Fruit fly (Drosophila melanogaster): ENCODE results near the gene Svip.
A peak's percentile ranks its signal among the peaks of the same experiment; 100 is the strongest.

Svip gene

DNA sequence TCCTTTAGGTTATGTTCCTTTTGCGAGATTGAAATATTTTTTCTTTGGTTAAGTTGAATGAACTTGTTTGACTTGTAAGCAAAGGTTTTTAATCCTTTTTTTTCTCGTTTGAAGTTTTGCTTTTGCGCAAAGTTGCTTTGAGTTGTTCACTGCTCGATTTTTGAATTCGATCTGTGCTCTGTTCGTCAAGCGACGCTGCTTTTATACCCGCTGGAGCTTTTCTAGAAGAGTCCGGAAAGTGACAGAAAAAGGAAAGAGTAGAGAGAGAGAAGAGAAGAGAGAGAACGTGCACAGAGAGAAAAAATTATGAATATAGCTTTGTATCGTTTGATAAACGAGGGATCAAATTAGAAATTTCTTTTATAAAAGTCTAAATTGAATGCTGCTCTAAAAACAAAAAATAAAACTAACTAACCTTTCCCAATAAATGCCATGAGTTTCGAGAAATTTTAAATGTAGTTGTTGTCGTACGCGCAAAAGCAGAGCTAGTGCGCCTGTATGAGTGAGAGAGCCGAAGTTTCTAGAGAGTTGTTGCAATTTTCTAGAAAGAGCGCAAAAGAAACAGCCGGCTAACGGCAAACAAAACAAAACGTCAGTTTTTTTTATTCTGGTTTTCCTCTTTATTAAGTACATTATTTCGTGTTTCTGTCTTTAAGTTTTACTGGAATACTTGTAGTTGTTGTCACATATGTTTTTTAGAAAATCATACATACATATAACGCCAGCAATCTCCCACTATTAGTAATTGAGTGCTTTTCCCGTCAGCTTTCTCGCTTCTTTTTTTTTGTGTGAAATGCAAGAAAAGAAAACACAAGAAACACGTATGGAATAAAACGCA lies 18.6 kb downstream of the Svip start, which contains the start of gene Hsp26 (continued):
- no peak for TF ChIP-seq crol (GFP tag; IDR thresholded peaks at IDR 0.05)
- TF ChIP-seq HLH54F (GFP tag; optimal IDR thresholded peaks at IDR 0.05) = peak; percentile 82
- peak; percentile 84 for TF ChIP-seq CG17361 (GFP tag; IDR thresholded peaks at IDR 0.05)
- peak; percentile 59 for TF ChIP-seq CG11723 (GFP tag; optimal IDR thresholded peaks at IDR 0.05)
- no peak for TF ChIP-seq pros (GFP tag; optimal IDR thresholded peaks at IDR 0.05)
- peak; percentile 70 for TF ChIP-seq org-1 (GFP tag; optimal IDR thresholded peaks at IDR 0.05)
- peak; percentile 18 for TF ChIP-seq CG30431 (GFP tag; optimal IDR thresholded peaks at IDR 0.05)
- TF ChIP-seq yki (optimal IDR thresholded peaks at IDR 0.05) = peak; percentile 10
- TF ChIP-seq CG11504 (tag; optimal IDR thresholded peaks at IDR 0.05) = peak; percentile 84
- TF ChIP-seq eyg (GFP tag; optimal IDR thresholded peaks at IDR 0.05) = peak; percentile 65
- peak; percentile 46 for TF ChIP-seq CG6683 (GFP tag; optimal IDR thresholded peaks at IDR 0.05)
- TF ChIP-seq CG12104 (GFP tag; optimal IDR thresholded peaks at IDR 0.05) = peak; percentile 45
- TF ChIP-seq YL-1 (GFP tag; optimal IDR thresholded peaks at IDR 0.05) = peak; percentile 67
- peak; percentile 34 for TF ChIP-seq CG3838 (GFP tag; optimal IDR thresholded peaks at IDR 0.05)
- TF ChIP-seq unpg (GFP tag; optimal IDR thresholded peaks at IDR 0.05) = peak; percentile 91
- peak; percentile 62 for TF ChIP-seq bigmax (GFP tag; optimal IDR thresholded peaks at IDR 0.05)
- 0 out of 3 replicates have a peak, but pooled peaks have one; percentile 47 for TF ChIP-seq CG3726 (GFP tag; IDR thresholded peaks at IDR 0.05)
- TF ChIP-seq Dp (GFP tag; optimal IDR thresholded peaks at IDR 0.05) = no peak
- no peak for TF ChIP-seq fru (optimal IDR thresholded peaks at IDR 0.05)
- TF ChIP-seq ara (GFP tag; IDR thresholded peaks at IDR 0.05) = peak; percentile 77
- TF ChIP-seq Atf6 (GFP tag; IDR thresholded peaks at IDR 0.05) = peak; percentile 92
- peak; percentile 86 for TF ChIP-seq Oli (tag; optimal IDR thresholded peaks at IDR 0.05)
- peak; percentile 63; the same call in 2 of the 3 replicates for TF ChIP-seq CG2889 (GFP tag; IDR thresholded peaks at IDR 0.05)
- peak; percentile 84 for TF ChIP-seq CG18599 (GFP tag; optimal IDR thresholded peaks at IDR 0.05)
- TF ChIP-seq CG12744 (GFP tag; optimal IDR thresholded peaks at IDR 0.05) = peak; percentile 58
- TF ChIP-seq ci (GFP tag; IDR thresholded peaks at IDR 0.05) = peak; percentile 96
- no peak for TF ChIP-seq Kr (GFP tag; optimal IDR thresholded peaks at IDR 0.05)
- peak; percentile 83; the same call in 2 of the 3 replicates for TF ChIP-seq gce (GFP tag; IDR thresholded peaks at IDR 0.05)
- TF ChIP-seq Ptx1 (GFP tag; IDR thresholded peaks at IDR 0.05) = peak; percentile 87
- TF ChIP-seq CG17612 (GFP tag; IDR thresholded peaks at IDR 0.05) = peak; percentile 56; the same call in 1 of the 2 replicates
- TF ChIP-seq Opbp (GFP tag; IDR thresholded peaks at IDR 0.05; ENCODE audit: partially characterized antibody) = no peak
- TF ChIP-seq pita (GFP tag; optimal IDR thresholded peaks at IDR 0.05) = no peak
- peak; percentile 61 for TF ChIP-seq CG1603 (tag; optimal IDR thresholded peaks at IDR 0.05)
- TF ChIP-seq Ets65A (GFP tag) = peak; percentile 91
- peak; percentile 79 for TF ChIP-seq H2.0 (GFP tag; IDR thresholded peaks at IDR 0.05)
- peak; percentile 54 for TF ChIP-seq CG2116 (GFP tag; optimal IDR thresholded peaks at IDR 0.05)
- TF ChIP-seq CG34224 (GFP tag; IDR thresholded peaks at IDR 0.05; ENCODE audit: partially characterized antibody) = peak; percentile 37; the same call in 1 of the 3 replicates
- peak; percentile 71 for TF ChIP-seq CrebB (tag; optimal IDR thresholded peaks at IDR 0.05)
- TF ChIP-seq trem (tag; optimal IDR thresholded peaks at IDR 0.05) = peak; percentile 54
- peak; percentile 46 for TF ChIP-seq CG30020 (tag; optimal IDR thresholded peaks at IDR 0.05)
- peak; percentile 54 for TF ChIP-seq CG15514 (GFP tag; optimal IDR thresholded peaks at IDR 0.05)
- TF ChIP-seq CG31365 (tag; optimal IDR thresholded peaks at IDR 0.05) = peak; percentile 26
- TF ChIP-seq knrl (GFP tag; IDR thresholded peaks at IDR 0.05; ENCODE audit: partially characterized antibody) = no peak
- TF ChIP-seq CG8478 (optimal IDR thresholded peaks at IDR 0.05) = no peak
- TF ChIP-seq hkb (optimal IDR thresholded peaks at IDR 0.05) = no peak
- peak; percentile 94 for TF ChIP-seq hkb (GFP tag; IDR thresholded peaks at IDR 0.05)
- TF ChIP-seq bbx (GFP tag; IDR thresholded peaks at IDR 0.05; ENCODE audit: partially characterized antibody) = no peak; the same call in 1 of the 2 replicates
- peak; percentile 87 for TF ChIP-seq CG8388 (GFP tag; optimal IDR thresholded peaks at IDR 0.05)
- TF ChIP-seq slou (GFP tag; optimal IDR thresholded peaks at IDR 0.05) = peak; percentile 62
- TF ChIP-seq stwl (tag; optimal IDR thresholded peaks at IDR 0.05) = no peak
